Fruit fly (Drosophila melanogaster): ENCODE results near the gene Creld.

DNA sequence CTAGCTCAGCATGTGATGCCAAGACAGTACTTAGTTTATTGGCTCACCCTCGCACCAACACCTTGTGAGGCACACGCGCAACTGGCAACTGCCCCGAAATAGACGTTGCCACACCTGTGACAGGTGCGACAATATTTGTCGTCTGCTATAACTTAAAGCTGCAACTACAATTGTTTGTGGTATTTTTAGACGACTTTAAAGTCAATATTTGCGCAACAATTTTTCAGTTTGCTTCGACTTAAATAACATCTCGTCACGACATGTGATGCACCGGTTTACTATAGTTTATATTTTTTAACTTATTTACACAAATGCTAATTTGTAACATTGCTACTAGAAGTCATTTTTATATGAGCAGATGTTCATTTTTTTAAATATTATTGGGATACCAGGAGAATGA, 21.0 kb upstream of the Creld start:
- TF ChIP-seq Dll (optimal IDR thresholded peaks at IDR 0.05): no peak
- TF ChIP-seq pan (optimal IDR thresholded peaks at IDR 0.05): no peak
- no peak for TF ChIP-seq usp (GFP tag; optimal IDR thresholded peaks at IDR 0.05)

All from whole organism.